Worm (Caenorhabditis elegans) whole organism, L2 larva: ENCODE data around the gene clec-50.

Experiments
- C34F6.9 ChIP-seq: fragments of 150-350 bp; optimal IDR thresholded peaks from 2 replicates; lab custom pipeline; 2014; ENCODE audit warnings: missing biosample characterization, missing genetic modification characterization
- F13H6.1 ChIP-seq: sonication (generic microtip); optimal IDR thresholded peaks from 2 replicates; lab custom pipeline; 2016; ENCODE audit warnings: missing genetic modification characterization, missing compliant biosample characterization
- R02D3.7 ChIP-seq: fragments of 150-350 bp; optimal IDR thresholded peaks from 2 replicates; lab custom pipeline; 2014; ENCODE audit warnings: missing biosample characterization, missing genetic modification characterization
- Y55F3AM.14 ChIP-seq: fragments of 200-800 bp; sonication (Bioruptor generic); optimal IDR thresholded peaks from 2 replicates; lab custom pipeline; 2018; ENCODE audit warnings: mild to moderate bottlenecking, missing genetic modification characterization, missing compliant biosample characterization
- ZK546.5 ChIP-seq: sonication (generic microtip); optimal IDR thresholded peaks from 2 replicates; lab custom pipeline; 2017; ENCODE audit warnings: missing biosample characterization, missing genetic modification characterization
- alr-1 ChIP-seq: fragments of 150-350 bp; optimal IDR thresholded peaks from 2 replicates; lab custom pipeline; 2014; ENCODE audit warnings: missing biosample characterization, missing genetic modification characterization
- aly-2 ChIP-seq: fragments of 150-350 bp; optimal IDR thresholded peaks from 2 replicates; lab custom pipeline; 2014; ENCODE audit warnings: missing biosample characterization, missing genetic modification characterization
- ama-1 ChIP-seq: fragments of 150-350 bp; optimal IDR thresholded peaks from 2 replicates; lab custom pipeline; 2018; ENCODE audit warnings: inconsistent platforms
- blmp-1 ChIP-seq: sonication (generic microtip); optimal IDR thresholded peaks from 2 replicates; lab custom pipeline; 2017; ENCODE audit warnings: missing genetic modification characterization, mild to moderate bottlenecking, missing compliant biosample characterization, antibody characterized with exemption, moderate library complexity; ENCODE audit not compliant: insufficient read depth
- ceh-16 ChIP-seq: fragments of 150-350 bp; optimal IDR thresholded peaks from 2 replicates; lab custom pipeline; 2014; ENCODE audit warnings: missing biosample characterization, missing genetic modification characterization
- crh-2 ChIP-seq: sonication (generic microtip); optimal IDR thresholded peaks from 2 replicates; lab custom pipeline; 2017; ENCODE audit warnings: missing biosample characterization, missing genetic modification characterization
- elt-3 ChIP-seq: sonication (generic microtip); optimal IDR thresholded peaks from 2 replicates; lab custom pipeline; 2017; ENCODE audit warnings: missing biosample characterization, missing genetic modification characterization
- fos-1 ChIP-seq: fragments of 150-350 bp; optimal IDR thresholded peaks from 2 replicates; lab custom pipeline; 2014; ENCODE audit warnings: missing biosample characterization, missing genetic modification characterization
- gmeb-1 ChIP-seq: fragments of 150-350 bp; optimal IDR thresholded peaks from 2 replicates; lab custom pipeline; 2014; ENCODE audit warnings: missing biosample characterization, missing genetic modification characterization
- lin-11 ChIP-seq: fragments of 150-350 bp; sonication (generic microtip); optimal IDR thresholded peaks from 2 replicates; lab custom pipeline; 2014; ENCODE audit warnings: missing biosample characterization, missing genetic modification characterization, inconsistent platforms, mixed read lengths
- lin-13 ChIP-seq: fragments of 150-350 bp; optimal IDR thresholded peaks from 2 replicates; lab custom pipeline; 2014; ENCODE audit warnings: missing biosample characterization, missing genetic modification reagents, missing genetic modification characterization
- lsy-2 ChIP-seq, 2 experiments: fragments of 150-350 bp in 1 of 2; sonication (generic microtip) in 1 of 2; optimal IDR thresholded peaks; 2 replicates each; lab custom pipeline; 2014 to 2017; ENCODE audit warnings: missing biosample characterization in 2 of 2, missing genetic modification characterization in 2 of 2
- nhr-10 ChIP-seq: sonication (generic microtip); optimal IDR thresholded peaks from 2 replicates; lab custom pipeline; 2017; ENCODE audit warnings: missing biosample characterization, missing genetic modification characterization
- nhr-11 ChIP-seq: fragments of 150-350 bp; optimal IDR thresholded peaks from 2 replicates; lab custom pipeline; 2014; ENCODE audit warnings: missing biosample characterization, missing genetic modification characterization
- nhr-12 ChIP-seq: fragments of 150-350 bp; optimal IDR thresholded peaks from 2 replicates; lab custom pipeline; 2014; ENCODE audit warnings: missing biosample characterization, missing genetic modification characterization
- nhr-129 ChIP-seq: fragments of 150-350 bp; optimal IDR thresholded peaks from 2 replicates; lab custom pipeline; 2014; ENCODE audit warnings: missing biosample characterization, missing genetic modification characterization
- nhr-23 ChIP-seq: fragments of 150-350 bp; optimal IDR thresholded peaks from 2 replicates; lab custom pipeline; 2014; ENCODE audit warnings: missing biosample characterization, missing genetic modification reagents, missing genetic modification characterization
- nhr-237 ChIP-seq: fragments of 150-350 bp; optimal IDR thresholded peaks from 2 replicates; lab custom pipeline; 2014; ENCODE audit warnings: missing biosample characterization, missing genetic modification characterization
- nhr-25 ChIP-seq: fragments of 150-350 bp; sonication (generic microtip); optimal IDR thresholded peaks from 3 replicates; lab custom pipeline; 2014; ENCODE audit warnings: missing biosample characterization, missing genetic modification characterization
- nhr-6 ChIP-seq: fragments of 150-350 bp; optimal IDR thresholded peaks from 2 replicates; lab custom pipeline; 2014; ENCODE audit warnings: missing biosample characterization, missing genetic modification characterization
- nhr-77 ChIP-seq: fragments of 150-350 bp; optimal IDR thresholded peaks from 2 replicates; lab custom pipeline; 2014; ENCODE audit warnings: missing biosample characterization, missing genetic modification characterization
- peb-1 ChIP-seq: fragments of 150-350 bp; optimal IDR thresholded peaks from 2 replicates; lab custom pipeline; 2014; ENCODE audit warnings: missing biosample characterization, missing genetic modification characterization
- sem-4 ChIP-seq: fragments of 150-350 bp; optimal IDR thresholded peaks from 2 replicates; lab custom pipeline; 2014; ENCODE audit warnings: missing biosample characterization, missing genetic modification reagents, missing genetic modification characterization
- sma-3 ChIP-seq: sonication (generic microtip); optimal IDR thresholded peaks from 2 replicates; lab custom pipeline; 2016; ENCODE audit warnings: missing genetic modification reagents, missing genetic modification characterization, missing compliant biosample characterization
- sma-9 ChIP-seq, 2 experiments: fragments of 150-350 bp in 1 of 2; sonication (generic microtip) in 1 of 2; optimal IDR thresholded peaks; 2 replicates each; lab custom pipeline; 2014 to 2016; ENCODE audit warnings: missing genetic modification characterization in 2 of 2, mild to moderate bottlenecking in 1 of 2, missing biosample characterization in 1 of 2, missing compliant biosample characterization in 1 of 2, missing genetic modification reagents in 1 of 2, moderate library complexity in 1 of 2
- unc-55 ChIP-seq: fragments of 150-350 bp; sonication (generic microtip); optimal IDR thresholded peaks from 3 replicates; lab custom pipeline; 2014; ENCODE audit warnings: missing biosample characterization, missing genetic modification reagents, missing genetic modification characterization
- unc-62 ChIP-seq: fragments of 150-350 bp; optimal IDR thresholded peaks from 2 replicates; lab custom pipeline; 2014; ENCODE audit warnings: missing biosample characterization, missing genetic modification reagents, missing genetic modification characterization
- zag-1 ChIP-seq: fragments of 150-350 bp; optimal IDR thresholded peaks from 2 replicates; lab custom pipeline; 2014; ENCODE audit warnings: missing biosample characterization, missing genetic modification characterization
- ztf-1 ChIP-seq: fragments of 200-800 bp; sonication (Bioruptor generic); conservative IDR thresholded peaks from 2 replicates; pipeline ENCODE4 v1.3.6; 2022; ENCODE audit warnings: missing genetic modification characterization, missing compliant biosample characterization
- ztf-11 ChIP-seq: sonication (generic microtip); optimal IDR thresholded peaks from 2 replicates; lab custom pipeline; 2017; ENCODE audit warnings: missing biosample characterization, missing genetic modification characterization
- ztf-4 ChIP-seq: fragments of 150-350 bp; optimal IDR thresholded peaks from 2 replicates; lab custom pipeline; 2014; ENCODE audit warnings: missing biosample characterization, missing genetic modification characterization

clec-50 gene

ce11 chrV:19755260-19755659 is at the start of gene clec-50:
Gene clec-50, minus strand, starts transcription at chrV:19755368.
- TF ChIP-seq ZK546.5, result no peak
- TF ChIP-seq nhr-12, result no peak
- peak; percentile 90 for TF ChIP-seq fos-1
- TF ChIP-seq crh-2 (tag; lab: Kevin White, UChicago), result peak; percentile 10
- TF ChIP-seq ztf-11 (tag; lab: Kevin White, UChicago), result no peak
- TF ChIP-seq gmeb-1 (tag; lab: Kevin White, UChicago), result peak; percentile 13
- TF ChIP-seq sma-9 (GFP tag; optimal IDR thresholded peaks at IDR 0.05; lab: Kevin White, UChicago), result peak; percentile 61
- TF ChIP-seq sma-9 (tag; optimal IDR thresholded peaks at IDR 0.05; lab: Kevin White, UChicago), result no peak

- TF ChIP-seq nhr-129 (no peak), blmp-1 (tag; lab: Kevin White, UChicago) (no peak), F13H6.1 (tag; lab: Kevin White, UChicago) (no peak), lsy-2 (tag; optimal IDR thresholded peaks at IDR 0.05; lab: Kevin White, UChicago) (no peak), Y55F3AM.14 (GFP tag; lab: Kevin White, UChicago) (no peak), sem-4 (tag; lab: Kevin White, UChicago) (no peak), nhr-10 (tag; lab: Kevin White, UChicago) (no peak), nhr-77 (tag; lab: Kevin White, UChicago) (no peak), sma-9 (GFP tag; optimal IDR thresholded peaks at IDR 0.05; lab: Kevin White, UChicago) (no peak), sma-9 (tag; optimal IDR thresholded peaks at IDR 0.05; lab: Kevin White, UChicago) (no peak), C34F6.9 (tag; lab: Kevin White, UChicago) (no peak), nhr-23 (tag; lab: Kevin White, UChicago) (no peak), unc-55 (GFP tag; lab: Kevin White, UChicago) (no peak), unc-62 (GFP tag; lab: Kevin White, UChicago) (no peak), ceh-16 (no peak), nhr-237 (tag; lab: Kevin White, UChicago) (no peak), zag-1 (no peak), alr-1 (tag; lab: Kevin White, UChicago) (no peak), ztf-4 (no peak)
Measured at ce11 chrV:19802797-19803196, 47.6 kb upstream of the clec-50 start.

- no peak for TF ChIP-seq nhr-237 (tag; lab: Kevin White, UChicago)
- TF ChIP-seq ztf-1, result no peak
- no peak for TF ChIP-seq ceh-16
- no peak for TF ChIP-seq alr-1 (tag; lab: Kevin White, UChicago)
- TF ChIP-seq crh-2 (tag; lab: Kevin White, UChicago), result no peak
- TF ChIP-seq lin-13 (GFP tag; lab: Kevin White, UChicago), result no peak
- no peak for TF ChIP-seq Y55F3AM.14 (GFP tag; lab: Kevin White, UChicago)
- no peak for TF ChIP-seq elt-3
- no peak for TF ChIP-seq sem-4 (tag; lab: Kevin White, UChicago)
- TF ChIP-seq peb-1, result no peak
- no peak for TF ChIP-seq nhr-6 (tag; lab: Kevin White, UChicago)
- no peak for TF ChIP-seq aly-2
- TF ChIP-seq, all 48 proteins: peak for 0
Measured at ce11 chrV:19801033-19801432, 45.9 kb upstream of the clec-50 start, which contains the start of gene Y116F11B.2. Gene Y116F11B.2, minus strand, starts transcription at chrV:19801133.

- no peak for TF ChIP-seq ztf-1
- TF ChIP-seq peb-1, result no peak
- no peak for TF ChIP-seq sma-9 (GFP tag; optimal IDR thresholded peaks at IDR 0.05; lab: Kevin White, UChicago)
- no peak for TF ChIP-seq sma-9 (tag; optimal IDR thresholded peaks at IDR 0.05; lab: Kevin White, UChicago)
- TF ChIP-seq nhr-23 (tag; lab: Kevin White, UChicago), result no peak
- TF ChIP-seq unc-62 (GFP tag; lab: Kevin White, UChicago), result no peak
- no peak for TF ChIP-seq ZK546.5
- no peak for TF ChIP-seq blmp-1 (tag; lab: Kevin White, UChicago)
- no peak for TF ChIP-seq F13H6.1 (tag; lab: Kevin White, UChicago)
- TF ChIP-seq lin-11 (tag; lab: Kevin White, UChicago), result no peak
- TF ChIP-seq Y55F3AM.14 (GFP tag; lab: Kevin White, UChicago), result no peak
- no peak for TF ChIP-seq ama-1 (lab: Kevin White, UChicago)
- TF ChIP-seq sma-3 (GFP tag; lab: Kevin White, UChicago), result no peak
- TF ChIP-seq nhr-237 (tag; lab: Kevin White, UChicago), result no peak
- no peak for TF ChIP-seq nhr-25 (tag; lab: Kevin White, UChicago)
- no peak for TF ChIP-seq nhr-11
- no peak for TF ChIP-seq nhr-10 (tag; lab: Kevin White, UChicago)
- no peak for TF ChIP-seq R02D3.7 (tag; lab: Kevin White, UChicago)
- no peak for TF ChIP-seq nhr-12
Measured at ce11 chrV:19794931-19795330, 39.8 kb upstream of the clec-50 start, which contains the start of gene M162.7. Gene M162.7, minus strand, starts transcription at chrV:19795031.
